Worm (Caenorhabditis elegans) whole organism, mixed stage, embryonic: ENCODE measurements around the gene F22F7.7.

Source experiments
- bed-3 ChIP-seq: fragments of 200-800 bp; sonication (Bioruptor generic); optimal IDR thresholded peaks from 3 replicates; lab custom pipeline; 2018; ENCODE audit warnings: mild to moderate bottlenecking, missing genetic modification characterization, moderate library complexity, missing compliant biosample characterization
- elt-1 ChIP-seq: sonication (generic microtip); optimal IDR thresholded peaks from 2 replicates; lab custom pipeline; 2017; ENCODE audit warnings: missing genetic modification characterization, mild to moderate bottlenecking, missing compliant biosample characterization, antibody characterized with exemption, moderate library complexity, borderline replicate concordance; ENCODE audit not compliant: insufficient read depth
- lin-13 ChIP-seq: fragments of 150-350 bp; optimal IDR thresholded peaks from 2 replicates; lab custom pipeline; 2014; ENCODE audit warnings: missing biosample characterization, missing genetic modification characterization
- lin-32 ChIP-seq: fragments of 200-800 bp; sonication (Bioruptor generic); optimal IDR thresholded peaks from 2 replicates; lab custom pipeline; 2018; ENCODE audit warnings: mild to moderate bottlenecking, missing genetic modification characterization, missing compliant biosample characterization
- lsy-2 ChIP-seq: fragments of 150-350 bp; optimal IDR thresholded peaks from 2 replicates; lab custom pipeline; 2014; ENCODE audit warnings: missing biosample characterization, missing genetic modification characterization
- mab-5 ChIP-seq: fragments of 150-350 bp; optimal IDR thresholded peaks from 2 replicates; lab custom pipeline; 2014; ENCODE audit warnings: missing biosample characterization, missing genetic modification characterization
- mep-1 ChIP-seq: fragments of 150-350 bp; optimal IDR thresholded peaks from 2 replicates; lab custom pipeline; 2017; ENCODE audit warnings: missing biosample characterization, missing genetic modification reagents, missing genetic modification characterization, inconsistent platforms
- nhr-2 ChIP-seq: fragments of 150-350 bp; optimal IDR thresholded peaks from 2 replicates; lab custom pipeline; 2014; ENCODE audit warnings: missing biosample characterization, missing genetic modification characterization
- nhr-237 ChIP-seq: fragments of 150-350 bp; optimal IDR thresholded peaks from 2 replicates; lab custom pipeline; 2014; ENCODE audit warnings: missing biosample characterization, missing genetic modification characterization
- pha-4 ChIP-seq: fragments of 150-350 bp; optimal IDR thresholded peaks from 2 replicates; lab custom pipeline; 2018; ENCODE audit warnings: missing biosample characterization, missing genetic modification reagents, missing genetic modification characterization
- zip-8 ChIP-seq: fragments of 150-350 bp; optimal IDR thresholded peaks from 2 replicates; lab custom pipeline; 2014; ENCODE audit warnings: missing biosample characterization, missing genetic modification characterization

DNA sequence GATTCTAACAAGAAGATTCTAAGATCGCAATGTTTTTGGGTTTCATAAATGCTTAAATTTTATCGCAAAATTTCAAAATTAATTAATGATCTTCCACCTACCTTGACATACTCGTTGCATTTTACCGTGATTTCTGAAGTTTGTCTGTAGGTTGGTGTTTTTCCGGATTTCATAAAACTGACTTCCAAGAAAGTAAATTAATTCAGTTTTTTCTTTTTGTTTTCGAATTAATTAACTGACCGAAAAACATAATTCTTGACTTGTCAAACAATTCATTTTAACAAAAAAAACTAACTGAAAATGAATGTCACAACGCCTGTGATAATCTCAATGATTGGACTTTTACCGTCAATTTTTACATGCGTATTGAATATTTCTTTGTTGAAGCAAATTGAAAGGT lies 41.9 kb upstream of the F22F7.7 start, which contains the start of gene srbc-16:
- TF ChIP-seq zip-8 (tag; lab: Kevin White, UChicago): no peak
- TF ChIP-seq pha-4 (tag; lab: Kevin White, UChicago): no peak
- no peak for TF ChIP-seq nhr-237
- TF ChIP-seq elt-1: no peak
- no peak for TF ChIP-seq mep-1 (tag; lab: Kevin White, UChicago)
- TF ChIP-seq nhr-2 (tag; lab: Kevin White, UChicago): no peak
- TF ChIP-seq mab-5: no peak
- no peak for TF ChIP-seq lsy-2 (tag; lab: Kevin White, UChicago)
- no peak for TF ChIP-seq lin-13 (tag; lab: Kevin White, UChicago)
- TF ChIP-seq lin-32: no peak
- TF ChIP-seq bed-3 (GFP tag; lab: Kevin White, UChicago): no peak
